Fruit fly (Drosophila melanogaster) whole organism, prepupa: ENCODE data around the gene fru.

Experiments
- CG11294 ChIP-seq: fragments of 200-800 bp; sonication (Bioruptor generic); IDR thresholded peaks from 2 replicates; pipeline ENCODE4 v1.3.6; 2022; ENCODE audit warnings: missing biosample characterization, missing genetic modification characterization
- CG6792 ChIP-seq: fragments of 200-800 bp; sonication (Bioruptor generic); optimal IDR thresholded peaks from 3 replicates; lab custom pipeline; 2016; ENCODE audit warnings: missing biosample characterization, missing genetic modification characterization
- CG8632 ChIP-seq: fragments of 200-800 bp; sonication (Bioruptor generic); optimal IDR thresholded peaks from 3 replicates; lab custom pipeline; 2016; ENCODE audit warnings: missing biosample characterization, missing genetic modification characterization
- Hr39 ChIP-seq: fragments of 200-800 bp; sonication (Bioruptor generic); optimal IDR thresholded peaks from 2 replicates; lab custom pipeline; 2016; ENCODE audit warnings: missing biosample characterization, missing genetic modification characterization
- Hr4 ChIP-seq: fragments of 200-800 bp; sonication (Bioruptor generic); optimal IDR thresholded peaks from 3 replicates; lab custom pipeline; 2016; ENCODE audit warnings: missing biosample characterization, missing genetic modification characterization
- OdsH ChIP-seq: fragments of 200-800 bp; sonication (Bioruptor generic); optimal IDR thresholded peaks from 3 replicates; lab custom pipeline; 2016; ENCODE audit warnings: missing biosample characterization, missing genetic modification characterization
- fd59A ChIP-seq: fragments of 200-800 bp; sonication (Bioruptor generic); optimal IDR thresholded peaks from 2 replicates; lab custom pipeline; 2017; ENCODE audit warnings: missing biosample characterization, mild to moderate bottlenecking, missing genetic modification characterization, missing genetic modification reagents
- lz ChIP-seq: fragments of 200-800 bp; sonication (Bioruptor generic); optimal IDR thresholded peaks from 3 replicates; lab custom pipeline; 2016; ENCODE audit warnings: missing biosample characterization, missing genetic modification characterization

- no peak for TF ChIP-seq CG6792
- no peak for TF ChIP-seq lz (GFP tag; lab: Kevin White, UChicago)
- no peak for TF ChIP-seq CG8632 (GFP tag; lab: Kevin White, UChicago)
- peak; percentile 35 for TF ChIP-seq OdsH (GFP tag; lab: Kevin White, UChicago)
- no peak for TF ChIP-seq fd59A (GFP tag; lab: Kevin White, UChicago)
- no peak for TF ChIP-seq CG11294 (GFP tag; lab: Robert Waterston, UW)
- TF ChIP-seq Hr4 = peak; percentile 46
- TF ChIP-seq Hr39 (GFP tag; lab: Kevin White, UChicago) = no peak
These were observed 57.4 kb downstream of the fru start for dm6 chr3R:18487808-18488548.
